Fruit fly (Drosophila melanogaster) whole organism, prepupa: ENCODE data around the gene Atg6.

Source experiments
- CG6792 ChIP-seq: fragments of 200-800 bp; sonication (Bioruptor generic); optimal IDR thresholded peaks from 3 replicates; lab custom pipeline; 2016; ENCODE audit warnings: missing biosample characterization, missing genetic modification characterization
- Gug ChIP-seq: fragments of 200-800 bp; sonication (Bioruptor generic); IDR thresholded peaks from 2 replicates; pipeline ENCODE4 v1.3.6; 2022; ENCODE audit warnings: missing biosample characterization, missing genetic modification characterization
- topi ChIP-seq: fragments of 200-800 bp; sonication (Bioruptor generic); optimal IDR thresholded peaks from 3 replicates; lab custom pipeline; 2016; ENCODE audit warnings: missing biosample characterization, missing genetic modification characterization

dm6 chr3R:24037538-24038265 lies 12.9 kb downstream of the Atg6 start, which contains the start of gene spas:
- TF ChIP-seq CG6792 (GFP tag; lab: Kevin White, UChicago): peak; percentile 50
- TF ChIP-seq Gug: peak; percentile 62
- TF ChIP-seq topi (GFP tag; lab: Kevin White, UChicago): peak; percentile 68
